Worm (Caenorhabditis elegans) whole organism, L4 larva: ENCODE data around the gene ten-1.

Source experiments
- F37D6.2 ChIP-seq: sonication (generic microtip); optimal IDR thresholded peaks from 2 replicates; lab custom pipeline; 2016; ENCODE audit warnings: mild to moderate bottlenecking, missing genetic modification characterization, missing compliant biosample characterization
- F49E8.2 ChIP-seq: sonication (generic microtip); optimal IDR thresholded peaks from 2 replicates; lab custom pipeline; 2016; ENCODE audit warnings: missing compliant biosample characterization, mild to moderate bottlenecking, missing genetic modification characterization, borderline replicate concordance
- Y48G9A.11 ChIP-seq: fragments of 200-800 bp; sonication (Bioruptor generic); IDR thresholded peaks from 2 replicates; pipeline ENCODE4 v1.3.6; 2022; ENCODE audit warnings: missing genetic modification reagents, missing genetic modification characterization, missing compliant biosample characterization
- Y5F2A.4 ChIP-seq: fragments of 200-800 bp; sonication (Bioruptor generic); optimal IDR thresholded peaks from 2 replicates; lab custom pipeline; 2018; ENCODE audit warnings: mild to moderate bottlenecking, missing genetic modification characterization, missing compliant biosample characterization
- ceh-32 ChIP-seq: sonication (generic microtip); optimal IDR thresholded peaks from 2 replicates; lab custom pipeline; 2016; ENCODE audit warnings: mild to moderate bottlenecking, missing genetic modification characterization, missing compliant biosample characterization; ENCODE audit not compliant: poor library complexity
- ceh-82 ChIP-seq: sonication (generic microtip); optimal IDR thresholded peaks from 2 replicates; lab custom pipeline; 2017; ENCODE audit warnings: missing biosample characterization, missing genetic modification characterization
- ctbp-1 ChIP-seq: fragments of 200-800 bp; sonication (Bioruptor generic); IDR thresholded peaks from 2 replicates; pipeline ENCODE4 v1.3.6; 2022; ENCODE audit warnings: missing genetic modification reagents, missing genetic modification characterization, missing compliant biosample characterization
- daf-12 ChIP-seq: fragments of 150-350 bp; optimal IDR thresholded peaks from 2 replicates; lab custom pipeline; 2014; ENCODE audit warnings: missing biosample characterization, missing genetic modification reagents, missing genetic modification characterization
- daf-16 ChIP-seq, 3 experiments: sonication (generic microtip); optimal IDR thresholded peaks; 2 replicates each; lab custom pipeline; 2016 to 2017; ENCODE audit warnings: missing genetic modification characterization in 3 of 3, missing genetic modification reagents in 3 of 3, mild to moderate bottlenecking in 2 of 3, missing compliant biosample characterization in 2 of 3, missing biosample characterization in 1 of 3, moderate library complexity in 1 of 3
- dmd-6 ChIP-seq: fragments of 200-800 bp; sonication (Bioruptor generic); IDR thresholded peaks from 2 replicates; pipeline ENCODE4 v1.3.6; 2022; ENCODE audit warnings: missing genetic modification reagents, missing genetic modification characterization, missing compliant biosample characterization
- dmd-8 ChIP-seq: fragments of 200-800 bp; sonication (Bioruptor generic); IDR thresholded peaks from 2 replicates; pipeline ENCODE4 v1.3.6; 2022; ENCODE audit warnings: missing genetic modification characterization, missing compliant biosample characterization
- dmd-9 ChIP-seq: fragments of 200-800 bp; sonication (Bioruptor generic); IDR thresholded peaks from 2 replicates; pipeline ENCODE4 v1.3.6; 2022; ENCODE audit warnings: missing genetic modification reagents, missing genetic modification characterization, missing compliant biosample characterization
- duxl-1 ChIP-seq: sonication (generic microtip); optimal IDR thresholded peaks from 2 replicates; lab custom pipeline; 2016; ENCODE audit warnings: mild to moderate bottlenecking, missing genetic modification characterization, moderate library complexity, missing compliant biosample characterization; ENCODE audit not compliant: poor library complexity
- dve-1 ChIP-seq: sonication (generic microtip); optimal IDR thresholded peaks from 2 replicates; lab custom pipeline; 2017; ENCODE audit warnings: antibody characterized with exemption, mild to moderate bottlenecking, missing genetic modification characterization, missing compliant biosample characterization; ENCODE audit not compliant: insufficient read depth
- fkh-10 ChIP-seq: fragments of 150-350 bp; optimal IDR thresholded peaks from 2 replicates; lab custom pipeline; 2014; ENCODE audit warnings: missing biosample characterization, missing genetic modification reagents, missing genetic modification characterization
- fos-1 ChIP-seq: fragments of 150-350 bp; optimal IDR thresholded peaks from 2 replicates; lab custom pipeline; 2014; ENCODE audit warnings: missing biosample characterization, missing genetic modification characterization
- hlh-11 ChIP-seq: fragments of 200-800 bp; sonication (Bioruptor generic); optimal IDR thresholded peaks from 2 replicates; lab custom pipeline; 2018; ENCODE audit warnings: mild to moderate bottlenecking, missing genetic modification characterization, missing compliant biosample characterization
- hlh-30 ChIP-seq: sonication (generic microtip); optimal IDR thresholded peaks from 2 replicates; lab custom pipeline; 2017; ENCODE audit warnings: antibody characterized with exemption, mild to moderate bottlenecking, missing genetic modification characterization, missing compliant biosample characterization; ENCODE audit not compliant: insufficient read depth
- hmg-1.1 ChIP-seq: fragments of 200-800 bp; sonication (Bioruptor generic); IDR thresholded peaks from 2 replicates; pipeline ENCODE4 v1.3.6; 2022; ENCODE audit warnings: missing genetic modification reagents, missing genetic modification characterization, missing compliant biosample characterization
- lin-13 ChIP-seq: fragments of 150-350 bp; optimal IDR thresholded peaks from 2 replicates; lab custom pipeline; 2014; ENCODE audit warnings: missing biosample characterization, missing genetic modification reagents, missing genetic modification characterization
- lin-15B ChIP-seq: fragments of 150-350 bp; sonication (generic microtip); optimal IDR thresholded peaks from 3 replicates; lab custom pipeline; 2014; ENCODE audit warnings: missing biosample characterization, missing genetic modification characterization
- lir-3 ChIP-seq: sonication (generic microtip); optimal IDR thresholded peaks from 2 replicates; lab custom pipeline; 2016; ENCODE audit warnings: mild to moderate bottlenecking, missing genetic modification characterization, missing compliant biosample characterization
- madf-5 ChIP-seq, 2 experiments: fragments of 200-800 bp; sonication (Bioruptor generic); IDR thresholded peaks; 2 replicates each; pipeline ENCODE4 v1.3.6; 2022; ENCODE audit warnings: missing compliant biosample characterization in 2 of 2, missing genetic modification characterization in 2 of 2
- mdl-1 ChIP-seq, 2 experiments: fragments of 150-350 bp in 1 of 2; sonication (generic microtip) in 1 of 2; optimal IDR thresholded peaks; 2 replicates each; lab custom pipeline; 2014 to 2017; ENCODE audit warnings: missing biosample characterization in 2 of 2, missing genetic modification characterization in 2 of 2
- mdt-29 ChIP-seq: fragments of 200-800 bp; sonication (Bioruptor generic); IDR thresholded peaks from 2 replicates; pipeline ENCODE4 v1.3.6; 2022; ENCODE audit warnings: missing genetic modification reagents, missing genetic modification characterization, missing compliant biosample characterization
- mxl-2 ChIP-seq: fragments of 200-800 bp; sonication (Bioruptor generic); conservative IDR thresholded peaks from 2 replicates; pipeline ENCODE4 v1.3.6; 2022; ENCODE audit warnings: missing genetic modification reagents, missing genetic modification characterization, missing compliant biosample characterization
- nhr-102 ChIP-seq: sonication (generic microtip); optimal IDR thresholded peaks from 2 replicates; lab custom pipeline; 2016; ENCODE audit warnings: mild to moderate bottlenecking, missing genetic modification characterization, moderate library complexity, missing compliant biosample characterization
- nhr-11 ChIP-seq: fragments of 150-350 bp; optimal IDR thresholded peaks from 2 replicates; lab custom pipeline; 2014; ENCODE audit warnings: missing biosample characterization, missing genetic modification characterization
- nhr-237 ChIP-seq: sonication (generic microtip); optimal IDR thresholded peaks from 2 replicates; lab custom pipeline; 2017; ENCODE audit warnings: missing biosample characterization, missing genetic modification characterization
- nhr-28 ChIP-seq: fragments of 150-350 bp; optimal IDR thresholded peaks from 2 replicates; lab custom pipeline; 2014; ENCODE audit warnings: missing biosample characterization, missing genetic modification characterization
- nhr-42 ChIP-seq: fragments of 200-800 bp; sonication (Bioruptor generic); IDR thresholded peaks from 2 replicates; pipeline ENCODE4 v1.3.6; 2022; ENCODE audit warnings: missing genetic modification characterization, missing compliant biosample characterization
- nhr-48 ChIP-seq: sonication (generic microtip); optimal IDR thresholded peaks from 2 replicates; lab custom pipeline; 2016; ENCODE audit warnings: mild to moderate bottlenecking, missing genetic modification characterization, missing compliant biosample characterization
- nhr-6 ChIP-seq: fragments of 150-350 bp; optimal IDR thresholded peaks from 2 replicates; lab custom pipeline; 2014; ENCODE audit warnings: missing biosample characterization, missing genetic modification characterization
- nhr-76 ChIP-seq: fragments of 150-350 bp; optimal IDR thresholded peaks from 2 replicates; lab custom pipeline; 2014; ENCODE audit warnings: missing biosample characterization, missing genetic modification characterization
- nhr-77 ChIP-seq: fragments of 150-350 bp; optimal IDR thresholded peaks from 2 replicates; lab custom pipeline; 2014; ENCODE audit warnings: missing biosample characterization, missing genetic modification characterization
- pqm-1 ChIP-seq: sonication (generic microtip); optimal IDR thresholded peaks from 2 replicates; lab custom pipeline; 2017; ENCODE audit warnings: missing biosample characterization, missing genetic modification characterization
- skn-1 ChIP-seq: fragments of 150-350 bp; optimal IDR thresholded peaks from 2 replicates; lab custom pipeline; 2014; ENCODE audit warnings: missing biosample characterization, missing genetic modification characterization
- snpc-4 ChIP-seq: fragments of 150-350 bp; optimal IDR thresholded peaks from 2 replicates; lab custom pipeline; 2014; ENCODE audit warnings: missing biosample characterization, missing genetic modification characterization
- spr-1 ChIP-seq: sonication (generic microtip); optimal IDR thresholded peaks from 2 replicates; lab custom pipeline; 2016; ENCODE audit warnings: mild to moderate bottlenecking, missing genetic modification characterization, missing compliant biosample characterization
- tag-97 ChIP-seq: fragments of 200-800 bp; sonication (Bioruptor generic); IDR thresholded peaks from 2 replicates; pipeline ENCODE4 v1.3.6; 2022; ENCODE audit warnings: missing genetic modification characterization, missing compliant biosample characterization
- unc-62 ChIP-seq, 3 experiments: fragments of 150-350 bp in 1 of 3; sonication (generic microtip); optimal IDR thresholded peaks in 2 of 3; peaks in 1 of 3; 1 replicate in 1 of 3; 2 replicates in 2 of 3; lab custom pipeline; 2014 to 2017; ENCODE audit warnings: missing biosample characterization in 3 of 3, missing genetic modification characterization in 3 of 3, missing genetic modification reagents in 3 of 3, missing genotype in 1 of 3
- ztf-11 ChIP-seq: fragments of 150-350 bp; optimal IDR thresholded peaks from 2 replicates; lab custom pipeline; 2014; ENCODE audit warnings: missing biosample characterization, missing genetic modification characterization
- ztf-7 ChIP-seq: fragments of 150-350 bp; optimal IDR thresholded peaks from 2 replicates; lab custom pipeline; 2014; ENCODE audit warnings: missing biosample characterization, missing genetic modification characterization

The ten-1 gene

ce11 chrIII:6837320-6837719, 16.6 kb downstream of the ten-1 start:
- TF ChIP-seq lin-15B (tag; lab: Kevin White, UChicago) (no peak), lir-3 (tag; lab: Kevin White, UChicago) (no peak), spr-1 (no peak), nhr-76 (tag; lab: Kevin White, UChicago) (no peak), tag-97 (GFP tag; lab: Robert Waterston, UW) (no peak), dmd-9 (GFP tag; lab: Robert Waterston, UW) (no peak), snpc-4 (tag; lab: Kevin White, UChicago) (no peak)

ce11 chrIII:6839091-6839490, 18.4 kb downstream of the ten-1 start:
- peak in 1 of 2 experiments; percentile 94 for TF ChIP-seq unc-62 (GFP tag; optimal IDR thresholded peaks at IDR 0.05 in 1 of 2; lab: Kevin White, UChicago)
- TF ChIP-seq unc-62 (tag; optimal IDR thresholded peaks at IDR 0.05; lab: Kevin White, UChicago), result no peak
- no peak for TF ChIP-seq ceh-32 (tag; lab: Kevin White, UChicago)

- peak; percentile 37; the same call in 1 of the 2 replicates for TF ChIP-seq dmd-6 (GFP tag; lab: Robert Waterston, UW)
- TF ChIP-seq F49E8.2 (tag; lab: Kevin White, UChicago), result no peak
- TF ChIP-seq nhr-102 (tag; lab: Kevin White, UChicago), result peak; percentile 17
- TF ChIP-seq fkh-10 (GFP tag; lab: Kevin White, UChicago), result no peak
- peak; percentile 65 for TF ChIP-seq hlh-11 (tag; lab: Kevin White, UChicago)
- TF ChIP-seq unc-62 (GFP tag; optimal IDR thresholded peaks at IDR 0.05 in 1 of 2; lab: Kevin White, UChicago), result peak in 1 of 2 experiments; percentile 91
- no peak for TF ChIP-seq unc-62 (tag; optimal IDR thresholded peaks at IDR 0.05; lab: Kevin White, UChicago)
- TF ChIP-seq daf-16 (GFP tag; optimal IDR thresholded peaks at IDR 0.05; lab: Kevin White, UChicago), result no peak
- TF ChIP-seq daf-16 (tag; optimal IDR thresholded peaks at IDR 0.05; lab: Kevin White, UChicago), result peak; percentile 80
- TF ChIP-seq nhr-28, result peak; percentile 9
Measured at ce11 chrIII:6848654-6849204, 28.0 kb downstream of the ten-1 start, which contains the start of gene dhhc-5. Gene dhhc-5, minus strand, starts transcription at chrIII:6849059.

DNA sequence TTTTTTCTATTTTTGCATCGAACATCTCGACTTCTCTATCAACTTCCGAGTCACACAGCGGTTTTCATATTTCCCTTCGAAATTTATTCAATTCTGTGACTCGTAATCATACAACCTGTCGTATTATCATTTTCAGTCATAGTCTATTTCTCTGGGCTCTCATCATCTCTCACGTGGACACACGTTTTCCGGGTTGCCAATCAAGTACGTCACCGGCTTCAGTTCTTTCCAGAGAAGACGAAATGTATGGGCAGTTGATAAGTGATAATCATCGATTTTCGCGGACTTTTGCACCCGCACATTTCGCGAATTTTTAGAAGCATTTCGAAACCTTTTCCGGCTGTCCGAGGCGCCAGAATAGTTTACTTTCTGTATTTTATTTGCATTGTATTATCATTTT, 29.5 kb downstream of the ten-1 start, which contains the start of gene srv-1:
srv-1 (plus strand) TSS at position 131 of the 400 bp plus-strand sequence.
- TF ChIP-seq spr-1 (no peak), ceh-82 (tag; lab: Kevin White, UChicago) (no peak), F37D6.2 (tag; lab: Kevin White, UChicago) (no peak), mdt-29 (GFP tag; lab: Robert Waterston, UW) (peak; percentile 75), dve-1 (tag; lab: Kevin White, UChicago) (peak; percentile 66), lin-13 (GFP tag; lab: Kevin White, UChicago) (no peak), ztf-11 (tag; lab: Kevin White, UChicago) (no peak), hlh-30 (tag; lab: Kevin White, UChicago) (peak; percentile 41), nhr-48 (peak; percentile 93), hlh-11 (tag; lab: Kevin White, UChicago) (peak; percentile 91), nhr-102 (tag; lab: Kevin White, UChicago) (peak; percentile 65), ztf-7 (tag; lab: Kevin White, UChicago) (no peak), dmd-9 (GFP tag; lab: Robert Waterston, UW) (no peak), daf-12 (tag; lab: Kevin White, UChicago) (no peak), unc-62 (GFP tag; optimal IDR thresholded peaks at IDR 0.05 in 1 of 2; lab: Kevin White, UChicago) (peak in 1 of 2 experiments; percentile 31), unc-62 (tag; optimal IDR thresholded peaks at IDR 0.05; lab: Kevin White, UChicago) (no peak), Y48G9A.11 (GFP tag; lab: Robert Waterston, UW) (no peak), nhr-42 (GFP tag; lab: Robert Waterston, UW) (no peak), nhr-6 (tag; lab: Kevin White, UChicago) (no peak), nhr-237 (tag; lab: Kevin White, UChicago) (no peak), skn-1 (no peak), fos-1 (peak; percentile 43), madf-5 (GFP tag; IDR thresholded peaks at IDR 0.05; lab: Robert Waterston, UW) (no peak), nhr-11 (tag; lab: Kevin White, UChicago) (no peak), dmd-8 (GFP tag; lab: Robert Waterston, UW) (no peak), Y5F2A.4 (no peak), nhr-77 (peak; percentile 41), nhr-76 (tag; lab: Kevin White, UChicago) (no peak), hmg-1.1 (GFP tag; lab: Robert Waterston, UW) (no peak), mdl-1 (tag; optimal IDR thresholded peaks at IDR 0.05; lab: Kevin White, UChicago) (peak in 1 of 2 experiments; percentile 52), ctbp-1 (GFP tag; lab: Robert Waterston, UW) (no peak), mxl-2 (GFP tag; lab: Robert Waterston, UW) (peak; percentile 51; the same call in 1 of the 2 replicates), pqm-1 (tag; lab: Kevin White, UChicago) (peak; percentile 80), duxl-1 (tag; lab: Kevin White, UChicago) (no peak)
